Fruit fly (Drosophila melanogaster): ENCODE data around the gene CG5746.

dm6 chr3R:24359957-24360356 is 11.4 kb upstream of the CG5746 start, which contains the start of gene CG18528:
- TF ChIP-seq fru (GFP tag; optimal IDR thresholded peaks at IDR 0.05), result no peak
- no peak for TF ChIP-seq foxo (GFP tag; optimal IDR thresholded peaks at IDR 0.05)
- no peak for TF ChIP-seq psq (GFP tag; optimal IDR thresholded peaks at IDR 0.05)
- no peak for TF ChIP-seq tai (GFP tag; optimal IDR thresholded peaks at IDR 0.05)
- TF ChIP-seq brk (GFP tag; optimal IDR thresholded peaks at IDR 0.05), result no peak

Measured in whole organism, wandering third instar larva.